Worm (Caenorhabditis elegans) whole organism, mixed stage, embryonic: ENCODE results near the gene mnk-1.

Experiments used
- M03D4.4 ChIP-seq: sonication (generic microtip); optimal IDR thresholded peaks from 2 replicates; lab custom pipeline; 2017; ENCODE audit warnings: mild to moderate bottlenecking, missing genetic modification characterization, missing compliant biosample characterization
- bed-3 ChIP-seq: fragments of 200-800 bp; sonication (Bioruptor generic); optimal IDR thresholded peaks from 3 replicates; lab custom pipeline; 2018; ENCODE audit warnings: mild to moderate bottlenecking, missing genetic modification characterization, moderate library complexity, missing compliant biosample characterization
- blmp-1 ChIP-seq: fragments of 150-350 bp; optimal IDR thresholded peaks from 2 replicates; lab custom pipeline; 2014; ENCODE audit warnings: missing biosample characterization, missing genetic modification characterization
- ceh-39 ChIP-seq: fragments of 150-350 bp; optimal IDR thresholded peaks from 2 replicates; lab custom pipeline; 2014; ENCODE audit warnings: missing biosample characterization, missing genetic modification characterization
- ceh-43 ChIP-seq: fragments of 200-800 bp; sonication (Bioruptor generic); optimal IDR thresholded peaks from 2 replicates; lab custom pipeline; 2018; ENCODE audit warnings: mild to moderate bottlenecking, missing genetic modification characterization, moderate library complexity, missing compliant biosample characterization
- ceh-83 ChIP-seq: fragments of 200-800 bp; sonication (Bioruptor generic); optimal IDR thresholded peaks from 2 replicates; lab custom pipeline; 2018; ENCODE audit warnings: mild to moderate bottlenecking, missing genetic modification characterization, missing compliant biosample characterization
- ces-1 ChIP-seq: fragments of 150-350 bp; optimal IDR thresholded peaks from 2 replicates; lab custom pipeline; 2014; ENCODE audit warnings: missing biosample characterization, missing genetic modification reagents, missing genetic modification characterization
- cnd-1 ChIP-seq: fragments of 200-800 bp; sonication (Bioruptor generic); optimal IDR thresholded peaks from 2 replicates; lab custom pipeline; 2018; ENCODE audit warnings: mild to moderate bottlenecking, missing genetic modification characterization, missing compliant biosample characterization
- drap-1 ChIP-seq: fragments of 200-800 bp; sonication (Bioruptor generic); optimal IDR thresholded peaks from 3 replicates; lab custom pipeline; 2018; ENCODE audit warnings: mild to moderate bottlenecking, missing genetic modification characterization, missing compliant biosample characterization
- elt-1 ChIP-seq: sonication (generic microtip); optimal IDR thresholded peaks from 2 replicates; lab custom pipeline; 2017; ENCODE audit warnings: missing genetic modification characterization, mild to moderate bottlenecking, missing compliant biosample characterization, antibody characterized with exemption, moderate library complexity, borderline replicate concordance; ENCODE audit not compliant: insufficient read depth
- elt-3 ChIP-seq: fragments of 150-350 bp; optimal IDR thresholded peaks from 2 replicates; lab custom pipeline; 2014; ENCODE audit warnings: missing biosample characterization, missing genetic modification characterization
- flh-1 ChIP-seq: fragments of 200-800 bp; sonication (Bioruptor generic); optimal IDR thresholded peaks from 2 replicates; lab custom pipeline; 2018; ENCODE audit warnings: mild to moderate bottlenecking, missing genetic modification characterization, moderate library complexity, missing compliant biosample characterization
- ham-2 ChIP-seq: fragments of 200-800 bp; sonication (Bioruptor generic); optimal IDR thresholded peaks from 2 replicates; lab custom pipeline; 2018; ENCODE audit warnings: mild to moderate bottlenecking, missing genetic modification characterization, missing compliant biosample characterization
- hlh-1 ChIP-seq: fragments of 150-350 bp; optimal IDR thresholded peaks from 2 replicates; lab custom pipeline; 2014; ENCODE audit warnings: missing biosample characterization, missing genetic modification reagents, missing genetic modification characterization
- lin-13 ChIP-seq: fragments of 150-350 bp; optimal IDR thresholded peaks from 2 replicates; lab custom pipeline; 2014; ENCODE audit warnings: missing biosample characterization, missing genetic modification characterization
- lin-32 ChIP-seq: fragments of 200-800 bp; sonication (Bioruptor generic); optimal IDR thresholded peaks from 2 replicates; lab custom pipeline; 2018; ENCODE audit warnings: mild to moderate bottlenecking, missing genetic modification characterization, missing compliant biosample characterization
- lsy-2 ChIP-seq: fragments of 150-350 bp; optimal IDR thresholded peaks from 2 replicates; lab custom pipeline; 2014; ENCODE audit warnings: missing biosample characterization, missing genetic modification characterization
- mab-5 ChIP-seq: fragments of 150-350 bp; optimal IDR thresholded peaks from 2 replicates; lab custom pipeline; 2014; ENCODE audit warnings: missing biosample characterization, missing genetic modification characterization
- mep-1 ChIP-seq: fragments of 150-350 bp; optimal IDR thresholded peaks from 2 replicates; lab custom pipeline; 2017; ENCODE audit warnings: missing biosample characterization, missing genetic modification reagents, missing genetic modification characterization, inconsistent platforms
- mls-2 ChIP-seq: sonication (generic microtip); optimal IDR thresholded peaks from 2 replicates; lab custom pipeline; 2016; ENCODE audit warnings: mild to moderate bottlenecking, missing genetic modification characterization, moderate library complexity, missing compliant biosample characterization
- nhr-12 ChIP-seq: fragments of 150-350 bp; optimal IDR thresholded peaks from 2 replicates; lab custom pipeline; 2014; ENCODE audit warnings: missing biosample characterization, missing genetic modification characterization
- nhr-2 ChIP-seq: fragments of 150-350 bp; optimal IDR thresholded peaks from 2 replicates; lab custom pipeline; 2014; ENCODE audit warnings: missing biosample characterization, missing genetic modification characterization
- nhr-237 ChIP-seq: fragments of 150-350 bp; optimal IDR thresholded peaks from 2 replicates; lab custom pipeline; 2014; ENCODE audit warnings: missing biosample characterization, missing genetic modification characterization
- nhr-28 ChIP-seq: fragments of 150-350 bp; optimal IDR thresholded peaks from 2 replicates; lab custom pipeline; 2014; ENCODE audit warnings: missing biosample characterization, missing genetic modification characterization
- nhr-76 ChIP-seq: sonication (generic microtip); optimal IDR thresholded peaks from 2 replicates; lab custom pipeline; 2017; ENCODE audit warnings: missing biosample characterization, missing genetic modification characterization
- pha-4 ChIP-seq: fragments of 150-350 bp; optimal IDR thresholded peaks from 2 replicates; lab custom pipeline; 2018; ENCODE audit warnings: missing biosample characterization, missing genetic modification reagents, missing genetic modification characterization
- sem-2 ChIP-seq: fragments of 200-800 bp; sonication (Bioruptor generic); optimal IDR thresholded peaks from 2 replicates; lab custom pipeline; 2018; ENCODE audit warnings: mild to moderate bottlenecking, missing genetic modification characterization, missing compliant biosample characterization
- snpc-4 ChIP-seq: fragments of 150-350 bp; optimal IDR thresholded peaks from 2 replicates; lab custom pipeline; 2014; ENCODE audit warnings: missing biosample characterization, missing genetic modification characterization
- sptf-1 ChIP-seq: sonication (generic microtip); optimal IDR thresholded peaks from 2 replicates; lab custom pipeline; 2017; ENCODE audit warnings: mild to moderate bottlenecking, missing genetic modification characterization, moderate library complexity, missing compliant biosample characterization
- tbx-8 ChIP-seq: fragments of 200-800 bp; sonication (Bioruptor generic); optimal IDR thresholded peaks from 2 replicates; lab custom pipeline; 2018; ENCODE audit warnings: mild to moderate bottlenecking, missing genetic modification characterization, moderate library complexity, missing compliant biosample characterization
- unc-120 ChIP-seq: sonication (generic microtip); optimal IDR thresholded peaks from 2 replicates; lab custom pipeline; 2017; ENCODE audit warnings: missing genetic modification characterization, missing compliant biosample characterization; ENCODE audit not compliant: poor library complexity, severe bottlenecking
- unc-39 ChIP-seq: fragments of 150-350 bp; optimal IDR thresholded peaks from 2 replicates; lab custom pipeline; 2014; ENCODE audit warnings: missing biosample characterization, missing genetic modification characterization
- unc-62 ChIP-seq: fragments of 150-350 bp; optimal IDR thresholded peaks from 2 replicates; lab custom pipeline; 2014; ENCODE audit warnings: missing biosample characterization, missing genetic modification reagents, missing genetic modification characterization
- zip-8 ChIP-seq: fragments of 150-350 bp; optimal IDR thresholded peaks from 2 replicates; lab custom pipeline; 2014; ENCODE audit warnings: missing biosample characterization, missing genetic modification characterization
- ztf-11 ChIP-seq: fragments of 150-350 bp; optimal IDR thresholded peaks from 2 replicates; lab custom pipeline; 2014; ENCODE audit warnings: missing biosample characterization, missing genetic modification characterization

The mnk-1 gene

DNA sequence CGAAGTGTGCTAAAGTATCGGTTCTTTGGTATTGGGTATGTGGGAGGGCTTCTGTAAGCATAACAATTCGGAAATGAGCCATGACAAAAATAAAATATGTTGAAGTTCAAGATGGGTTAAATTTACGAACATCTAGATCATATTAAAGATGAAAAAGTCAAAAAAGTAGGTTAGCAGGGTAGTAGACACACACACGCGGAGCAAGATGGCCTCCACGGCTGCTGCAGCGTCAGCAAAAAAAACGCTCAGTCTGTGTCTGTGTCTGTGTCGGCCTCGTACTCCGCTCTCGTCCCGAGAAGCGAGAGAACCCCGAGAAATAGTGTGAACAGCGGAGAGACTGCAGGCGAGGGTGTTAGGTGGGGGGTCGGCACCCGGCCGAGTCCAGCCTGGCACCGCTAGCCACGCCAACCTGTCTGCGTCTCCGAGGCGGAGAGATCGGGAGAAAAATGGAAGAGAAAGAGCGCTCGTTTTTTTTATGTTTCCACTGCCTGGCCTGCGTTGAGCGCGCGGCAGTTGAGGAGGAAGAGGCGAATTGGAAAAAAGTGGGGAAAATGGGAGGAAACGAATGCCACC, 52.3 kb downstream of the mnk-1 start, which contains the start of gene myrf-1:
TSS of gene myrf-1 (minus strand) at position 51 of the 573 bp plus-strand sequence.
- TF ChIP-seq unc-120 (tag; lab: Kevin White, UChicago) (peak; percentile 73), hlh-1 (tag; lab: Kevin White, UChicago) (peak; percentile 33), cnd-1 (tag; lab: Kevin White, UChicago) (peak; percentile 61), M03D4.4 (peak; percentile 48), ceh-43 (GFP tag; lab: Kevin White, UChicago) (no peak), ceh-39 (no peak), lsy-2 (tag; lab: Kevin White, UChicago) (peak; percentile 33), mls-2 (tag; lab: Kevin White, UChicago) (peak; percentile 68), ham-2 (GFP tag; lab: Kevin White, UChicago) (peak; percentile 94), nhr-12 (tag; lab: Kevin White, UChicago) (no peak), drap-1 (peak; percentile 65), pha-4 (tag; lab: Kevin White, UChicago) (peak; percentile 44), mep-1 (tag; lab: Kevin White, UChicago) (peak; percentile 81), ztf-11 (tag; lab: Kevin White, UChicago) (peak; percentile 76), sem-2 (GFP tag; lab: Kevin White, UChicago) (no peak), zip-8 (tag; lab: Kevin White, UChicago) (no peak), nhr-237 (tag; lab: Kevin White, UChicago) (no peak), unc-62 (GFP tag; lab: Kevin White, UChicago) (peak; percentile 39), ces-1 (GFP tag; lab: Kevin White, UChicago) (peak; percentile 58), lin-32 (GFP tag; lab: Kevin White, UChicago) (no peak), ceh-83 (no peak), nhr-2 (peak; percentile 46), sptf-1 (tag; lab: Kevin White, UChicago) (peak; percentile 74)

DNA sequence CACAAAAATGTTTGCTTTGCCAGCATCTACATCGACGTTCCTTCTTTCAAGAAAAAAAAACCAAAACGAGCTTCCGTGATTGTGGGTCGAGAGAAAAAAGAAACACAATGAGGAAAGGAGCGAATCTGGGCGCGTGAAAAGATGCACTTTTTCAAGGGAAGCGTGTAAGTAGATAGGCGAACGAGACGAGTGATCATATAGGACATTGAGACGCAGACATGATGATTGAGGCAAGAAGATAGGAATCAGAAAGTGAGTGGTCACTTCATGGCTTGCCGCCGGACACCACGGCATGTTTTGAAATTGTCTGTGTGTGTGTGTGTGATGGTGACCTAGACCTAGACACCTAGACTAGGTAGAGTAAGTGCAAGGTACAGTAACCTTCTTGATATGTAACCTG, 53.3 kb downstream of the mnk-1 start:
- TF ChIP-seq mls-2 (tag; lab: Kevin White, UChicago), result no peak
- peak; percentile 57 for TF ChIP-seq unc-62 (GFP tag; lab: Kevin White, UChicago)
- no peak for TF ChIP-seq pha-4 (tag; lab: Kevin White, UChicago)
- TF ChIP-seq blmp-1 (tag; lab: Kevin White, UChicago), result peak; percentile 3
- no peak for TF ChIP-seq tbx-8 (GFP tag; lab: Kevin White, UChicago)
- TF ChIP-seq ces-1 (GFP tag; lab: Kevin White, UChicago), result peak; percentile 37
- no peak for TF ChIP-seq nhr-2
- no peak for TF ChIP-seq ztf-11 (tag; lab: Kevin White, UChicago)
- no peak for TF ChIP-seq unc-120 (tag; lab: Kevin White, UChicago)
- TF ChIP-seq lin-32 (GFP tag; lab: Kevin White, UChicago), result no peak
- TF ChIP-seq ceh-43 (GFP tag; lab: Kevin White, UChicago), result no peak
- no peak for TF ChIP-seq bed-3
- no peak for TF ChIP-seq zip-8 (tag; lab: Kevin White, UChicago)
- no peak for TF ChIP-seq hlh-1 (tag; lab: Kevin White, UChicago)
- TF ChIP-seq elt-1 (tag; lab: Kevin White, UChicago), result peak; percentile 65
- no peak for TF ChIP-seq lsy-2 (tag; lab: Kevin White, UChicago)
- TF ChIP-seq M03D4.4, result no peak
- TF ChIP-seq snpc-4 (tag; lab: Kevin White, UChicago), result no peak
- no peak for TF ChIP-seq nhr-76 (tag; lab: Kevin White, UChicago)
- TF ChIP-seq drap-1, result no peak
- TF ChIP-seq mep-1 (tag; lab: Kevin White, UChicago), result no peak
- no peak for TF ChIP-seq ceh-39
- TF ChIP-seq ceh-83, result no peak
- no peak for TF ChIP-seq lin-13 (tag; lab: Kevin White, UChicago)
- TF ChIP-seq nhr-12 (tag; lab: Kevin White, UChicago), result no peak
- TF ChIP-seq mab-5 (tag; lab: Kevin White, UChicago), result no peak
- peak; percentile 27 for TF ChIP-seq ham-2 (GFP tag; lab: Kevin White, UChicago)
- no peak for TF ChIP-seq unc-39 (tag; lab: Kevin White, UChicago)
- TF ChIP-seq sem-2 (GFP tag; lab: Kevin White, UChicago), result no peak
- no peak for TF ChIP-seq nhr-237 (tag; lab: Kevin White, UChicago)
- TF ChIP-seq sptf-1 (tag; lab: Kevin White, UChicago), result no peak
- TF ChIP-seq elt-3 (tag; lab: Kevin White, UChicago), result no peak
- TF ChIP-seq flh-1, result no peak
- TF ChIP-seq nhr-28 (tag; lab: Kevin White, UChicago), result no peak
